Worm (Caenorhabditis elegans): ENCODE data around the gene kin-9.

Gene kin-9

DNA sequence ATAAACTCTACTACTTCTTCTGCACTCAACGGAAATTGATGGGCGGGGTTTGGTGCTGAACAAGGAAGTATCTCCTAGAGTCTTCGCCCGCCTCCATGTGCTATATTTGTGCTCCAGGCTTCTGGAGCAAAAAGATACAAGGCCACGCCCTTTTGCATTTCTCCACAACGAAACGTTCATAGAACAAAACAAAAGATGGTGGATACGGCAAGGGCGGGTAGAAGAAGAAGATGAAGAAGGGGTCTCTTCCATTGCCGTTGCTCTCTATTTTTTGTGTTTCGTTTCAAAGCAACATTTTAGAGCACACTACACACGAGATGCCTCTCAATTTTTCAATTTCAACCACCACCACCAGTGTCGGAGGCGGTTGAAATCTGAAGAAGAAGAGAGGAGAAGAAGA is 43.8 kb downstream of the kin-9 start:
- no peak for TF ChIP-seq nhr-6 (tag; optimal IDR thresholded peaks at IDR 0.05)
- TF ChIP-seq lsy-2 (tag; optimal IDR thresholded peaks at IDR 0.05): peak in 1 of 2 experiments; percentile 7
- no peak for TF ChIP-seq ztf-1 (GFP tag; conservative IDR thresholded peaks at IDR 0.05)
- TF ChIP-seq alr-1 (tag; optimal IDR thresholded peaks at IDR 0.05): no peak
- no peak for TF ChIP-seq ceh-82 (tag; optimal IDR thresholded peaks at IDR 0.05)
- peak; percentile 32 for TF ChIP-seq zag-1 (tag; optimal IDR thresholded peaks at IDR 0.05)
- TF ChIP-seq sem-4 (tag; optimal IDR thresholded peaks at IDR 0.05): peak; percentile 34
- no peak for TF ChIP-seq R02D3.7 (tag; optimal IDR thresholded peaks at IDR 0.05)
- TF ChIP-seq gmeb-1 (tag; optimal IDR thresholded peaks at IDR 0.05): no peak
- peak; percentile 62 to 70 for TF ChIP-seq mdl-1 (tag; optimal IDR thresholded peaks at IDR 0.05)

DNA sequence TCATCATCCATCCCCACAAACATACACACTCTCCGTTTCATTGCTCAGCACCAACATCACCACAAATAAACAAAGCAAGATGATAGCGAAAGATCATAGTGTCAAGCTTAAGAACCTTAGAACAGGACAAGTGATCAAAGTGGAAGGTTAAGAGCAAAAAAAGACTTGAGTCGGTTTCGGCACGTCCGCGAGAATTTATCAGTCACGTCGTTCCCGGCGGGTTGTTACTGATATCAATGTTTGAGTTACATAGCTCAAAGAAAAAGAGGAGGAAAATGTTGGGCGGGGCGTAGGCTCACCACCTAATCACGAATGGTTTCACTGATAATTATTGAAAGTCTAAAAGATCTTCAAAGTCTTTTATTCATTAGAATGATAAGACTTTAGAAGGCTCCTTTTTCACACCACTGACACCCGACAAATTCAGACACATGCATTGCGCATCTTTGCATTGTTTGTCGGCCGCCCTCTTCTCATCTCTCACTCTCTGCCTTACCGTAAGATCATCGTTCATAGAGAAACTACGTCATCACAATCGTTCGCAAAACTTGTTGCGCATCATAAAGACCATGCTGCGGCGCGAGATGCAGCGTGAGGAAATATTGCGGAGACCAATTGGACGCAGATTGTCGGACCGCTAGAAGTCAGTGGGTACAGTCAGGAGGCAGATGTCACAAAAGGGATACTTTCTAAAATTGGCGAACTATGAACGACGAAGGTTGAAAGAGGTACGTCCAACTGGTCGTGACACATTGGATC is 44.8 kb downstream of the kin-9 start:
- TF ChIP-seq nhr-6 (tag; optimal IDR thresholded peaks at IDR 0.05): peak; percentile 52
- no peak for TF ChIP-seq dmd-4 (tag; optimal IDR thresholded peaks at IDR 0.05)
- TF ChIP-seq nhr-12 (tag; optimal IDR thresholded peaks at IDR 0.05): no peak
- TF ChIP-seq mbf-1 (tag; optimal IDR thresholded peaks at IDR 0.05): no peak
- peak; percentile 13 for TF ChIP-seq nhr-237 (tag; optimal IDR thresholded peaks at IDR 0.05)
- TF ChIP-seq ama-1 (optimal IDR thresholded peaks at IDR 0.05): no peak
- TF ChIP-seq peb-1 (tag; optimal IDR thresholded peaks at IDR 0.05): no peak
- TF ChIP-seq sma-9 (GFP tag; optimal IDR thresholded peaks at IDR 0.05): peak; percentile 98
- peak; percentile 89 for TF ChIP-seq sma-9 (tag; optimal IDR thresholded peaks at IDR 0.05)
- TF ChIP-seq nhr-21 (tag; optimal IDR thresholded peaks at IDR 0.05): peak; percentile 99
- TF ChIP-seq unc-55 (GFP tag; optimal IDR thresholded peaks at IDR 0.05): no peak
- TF ChIP-seq alr-1 (tag; optimal IDR thresholded peaks at IDR 0.05): no peak
- TF ChIP-seq elt-3 (tag; optimal IDR thresholded peaks at IDR 0.05): no peak
- no peak for TF ChIP-seq ceh-82 (tag; optimal IDR thresholded peaks at IDR 0.05)
- TF ChIP-seq lin-39 (tag; optimal IDR thresholded peaks at IDR 0.05): no peak
- TF ChIP-seq mdl-1 (tag; optimal IDR thresholded peaks at IDR 0.05): peak; percentile 89 to 94
- TF ChIP-seq nhr-129 (tag; optimal IDR thresholded peaks at IDR 0.05): peak; percentile 79
- TF ChIP-seq aly-2 (tag; optimal IDR thresholded peaks at IDR 0.05): no peak
- peak; percentile 54 for TF ChIP-seq gmeb-1 (tag; optimal IDR thresholded peaks at IDR 0.05)
- TF ChIP-seq elt-1 (tag; optimal IDR thresholded peaks at IDR 0.05): no peak
- no peak for TF ChIP-seq nhr-77 (tag; optimal IDR thresholded peaks at IDR 0.05)
- peak; percentile 91 for TF ChIP-seq egl-27 (tag; optimal IDR thresholded peaks at IDR 0.05)
- TF ChIP-seq ceh-16 (tag; optimal IDR thresholded peaks at IDR 0.05): peak; percentile 87
- no peak for TF ChIP-seq zag-1 (tag; optimal IDR thresholded peaks at IDR 0.05)
- TF ChIP-seq lin-13 (GFP tag; optimal IDR thresholded peaks at IDR 0.05): peak; percentile 21
- TF ChIP-seq crh-2 (tag; optimal IDR thresholded peaks at IDR 0.05): peak; percentile 58
- TF ChIP-seq mab-5 (tag; optimal IDR thresholded peaks at IDR 0.05): no peak
- no peak for TF ChIP-seq nhr-10 (tag; optimal IDR thresholded peaks at IDR 0.05)
- TF ChIP-seq nhr-25 (tag; optimal IDR thresholded peaks at IDR 0.05): peak; percentile 98
- TF ChIP-seq lin-11 (tag; optimal IDR thresholded peaks at IDR 0.05): no peak
- no peak for TF ChIP-seq R02D3.7 (tag; optimal IDR thresholded peaks at IDR 0.05)
- peak; percentile 69 for TF ChIP-seq sem-4 (tag; optimal IDR thresholded peaks at IDR 0.05)
- TF ChIP-seq F13H6.1 (tag; optimal IDR thresholded peaks at IDR 0.05): peak; percentile 84
- peak in 1 of 2 experiments; percentile 79 for TF ChIP-seq lsy-2 (tag; optimal IDR thresholded peaks at IDR 0.05)
- TF ChIP-seq nhr-11 (tag; optimal IDR thresholded peaks at IDR 0.05): no peak
- peak; percentile 48 for TF ChIP-seq fos-1 (tag; optimal IDR thresholded peaks at IDR 0.05)
- TF ChIP-seq C34F6.9 (tag; optimal IDR thresholded peaks at IDR 0.05): peak; percentile 18
- TF ChIP-seq skn-1 (tag; optimal IDR thresholded peaks at IDR 0.05): no peak
- peak; percentile 77 for TF ChIP-seq Y55F3AM.14 (GFP tag; optimal IDR thresholded peaks at IDR 0.05)
- TF ChIP-seq ZK546.5 (tag; optimal IDR thresholded peaks at IDR 0.05): no peak
- TF ChIP-seq ztf-11 (tag; optimal IDR thresholded peaks at IDR 0.05): no peak
- TF ChIP-seq nhr-23 (tag; optimal IDR thresholded peaks at IDR 0.05): no peak
- TF ChIP-seq ztf-4 (tag; optimal IDR thresholded peaks at IDR 0.05): peak; percentile 18
- TF ChIP-seq sma-3 (GFP tag; optimal IDR thresholded peaks at IDR 0.05): peak; percentile 96
- peak; percentile 88 for TF ChIP-seq blmp-1 (tag; optimal IDR thresholded peaks at IDR 0.05; ENCODE audit: insufficient read depth)
- no peak for TF ChIP-seq ztf-1 (GFP tag; conservative IDR thresholded peaks at IDR 0.05)
- peak; percentile 40 for TF ChIP-seq unc-62 (GFP tag; optimal IDR thresholded peaks at IDR 0.05)
- TF ChIP-seq unc-39 (tag; optimal IDR thresholded peaks at IDR 0.05): no peak
- peak; percentile 2 for TF ChIP-seq snpc-4 (tag; optimal IDR thresholded peaks at IDR 0.05)

Measured in whole organism, L2 larva.